Fruit fly (Drosophila melanogaster) whole organism, embryonic: ENCODE data around the gene CG5618.
A peak's percentile ranks its signal among the peaks of the same experiment; 100 is the strongest.

Experiments
- CG13123 ChIP-seq: fragments of 200-800 bp; sonication (Bioruptor generic); optimal IDR thresholded peaks from 2 replicates; lab custom pipeline; 2016; ENCODE audit warnings: missing biosample characterization, missing genetic modification characterization
- CG13287 ChIP-seq: fragments of 200-800 bp; sonication (Bioruptor generic); IDR thresholded peaks from 2 replicates; pipeline ENCODE4 v1.3.6; 2022; ENCODE audit warnings: missing biosample characterization, missing genetic modification characterization; ENCODE audit not compliant: partially characterized antibody
- CG13296 ChIP-seq: fragments of 200-800 bp; sonication (Bioruptor generic); optimal IDR thresholded peaks from 3 replicates; lab custom pipeline; 2018; ENCODE audit warnings: missing biosample characterization, mild to moderate bottlenecking, missing genetic modification characterization
- CG13624 ChIP-seq: fragments of 200-800 bp; sonication (Bioruptor generic); optimal IDR thresholded peaks from 2 replicates; lab custom pipeline; 2016; ENCODE audit warnings: missing biosample characterization, missing genetic modification characterization
- CG13894 ChIP-seq: fragments of 200-800 bp; sonication (Bioruptor generic); optimal IDR thresholded peaks from 3 replicates; lab custom pipeline; 2018; ENCODE audit warnings: missing biosample characterization, mild to moderate bottlenecking, missing genetic modification characterization, moderate library complexity
- CG14050 ChIP-seq: fragments of 200-800 bp; sonication (Bioruptor generic); IDR thresholded peaks from 3 replicates; pipeline ENCODE4 v1.3.6; 2022; ENCODE audit warnings: missing biosample characterization, missing genetic modification characterization
- CG14965 ChIP-seq: fragments of 200-800 bp; sonication (Bioruptor generic); optimal IDR thresholded peaks from 2 replicates; lab custom pipeline; 2016; ENCODE audit warnings: missing biosample characterization, missing genetic modification characterization, borderline replicate concordance
- CG16813 ChIP-seq: fragments of 200-800 bp; sonication (Bioruptor generic); IDR thresholded peaks from 3 replicates; pipeline ENCODE4 v1.3.6; 2022; ENCODE audit warnings: missing biosample characterization, missing genetic modification characterization; ENCODE audit not compliant: partially characterized antibody
- CG17361 ChIP-seq: fragments of 200-800 bp; sonication (Bioruptor generic); IDR thresholded peaks from 3 replicates; pipeline ENCODE4 v1.3.6; 2022; ENCODE audit warnings: missing biosample characterization, missing genetic modification characterization
- CG17802 ChIP-seq: fragments of 200-800 bp; sonication (Bioruptor generic); optimal IDR thresholded peaks from 2 replicates; lab custom pipeline; 2018; ENCODE audit warnings: missing biosample characterization, mild to moderate bottlenecking, missing genetic modification characterization, moderate library complexity
- CG2120 ChIP-seq: fragments of 200-800 bp; sonication (Bioruptor generic); optimal IDR thresholded peaks from 3 replicates; lab custom pipeline; 2016; ENCODE audit warnings: missing biosample characterization, missing genetic modification characterization
- CG3065 ChIP-seq: fragments of 200-800 bp; sonication (Bioruptor generic); optimal IDR thresholded peaks from 2 replicates; lab custom pipeline; 2016; ENCODE audit warnings: missing biosample characterization, missing genetic modification characterization
- CG3995 ChIP-seq: fragments of 200-800 bp; sonication (Bioruptor generic); optimal IDR thresholded peaks from 3 replicates; lab custom pipeline; 2016; ENCODE audit warnings: missing biosample characterization, missing genetic modification characterization
- CG4328 ChIP-seq: fragments of 200-800 bp; sonication (Bioruptor generic); optimal IDR thresholded peaks from 3 replicates; lab custom pipeline; 2017; ENCODE audit warnings: missing biosample characterization, missing genetic modification reagents, missing genetic modification characterization
- CG6689 ChIP-seq: fragments of 200-800 bp; sonication (Bioruptor generic); IDR thresholded peaks from 2 replicates; pipeline ENCODE4 v1.3.6; 2022; ENCODE audit warnings: missing biosample characterization, missing genetic modification characterization
- CG7372 ChIP-seq: fragments of 200-800 bp; sonication (Bioruptor generic); IDR thresholded peaks from 2 replicates; pipeline ENCODE4 v1.3.6; 2022; ENCODE audit warnings: missing biosample characterization, missing genetic modification characterization
- CG8089 ChIP-seq: fragments of 200-800 bp; sonication (Bioruptor generic); optimal IDR thresholded peaks from 3 replicates; lab custom pipeline; 2016; ENCODE audit warnings: missing biosample characterization, missing genetic modification characterization
- CG8765 ChIP-seq: fragments of 200-800 bp; sonication (Bioruptor generic); IDR thresholded peaks from 2 replicates; pipeline ENCODE4 v1.3.6; 2022; ENCODE audit warnings: missing biosample characterization, missing genetic modification characterization
- Dad ChIP-seq: fragments of 200-800 bp; sonication (Bioruptor generic); optimal IDR thresholded peaks from 3 replicates; lab custom pipeline; 2016; ENCODE audit warnings: missing biosample characterization, missing genetic modification characterization
- Dip2 ChIP-seq: fragments of 200-800 bp; sonication (Bioruptor generic); IDR thresholded peaks from 2 replicates; pipeline ENCODE4 v1.3.6; 2022; ENCODE audit warnings: missing biosample characterization, missing genetic modification characterization
- E2f2 ChIP-seq: fragments of 200-800 bp; sonication (Bioruptor generic); IDR thresholded peaks from 2 replicates; pipeline ENCODE4 v1.3.6; 2022; ENCODE audit warnings: missing biosample characterization, missing genetic modification characterization
- ERR ChIP-seq: fragments of 200-800 bp; sonication (Bioruptor generic); optimal IDR thresholded peaks from 2 replicates; lab custom pipeline; 2016; ENCODE audit warnings: missing biosample characterization, missing genetic modification characterization
- Gsc ChIP-seq: fragments of 200-800 bp; sonication (Bioruptor generic); IDR thresholded peaks from 2 replicates; pipeline ENCODE4 v1.3.6; 2022; ENCODE audit warnings: missing biosample characterization, missing genetic modification characterization
- Jarid2 ChIP-seq: fragments of 200-800 bp; sonication (Bioruptor generic); optimal IDR thresholded peaks from 3 replicates; lab custom pipeline; 2017; ENCODE audit warnings: mild to moderate bottlenecking, missing biosample characterization, missing genetic modification reagents, missing genetic modification characterization
- MESR4 ChIP-seq: fragments of 200-800 bp; sonication (Bioruptor generic); optimal IDR thresholded peaks from 2 replicates; lab custom pipeline; 2018; ENCODE audit warnings: missing biosample characterization, mild to moderate bottlenecking, missing genetic modification characterization, moderate library complexity
- MTF-1 ChIP-seq: fragments of 200-800 bp; sonication (Bioruptor generic); optimal IDR thresholded peaks from 2 replicates; lab custom pipeline; 2018; ENCODE audit warnings: missing biosample characterization, mild to moderate bottlenecking, missing genetic modification characterization, borderline replicate concordance
- NFAT ChIP-seq: fragments of 200-800 bp; sonication (Bioruptor generic); IDR thresholded peaks from 2 replicates; pipeline ENCODE4 v1.3.6; 2022; ENCODE audit warnings: missing biosample characterization, missing genetic modification characterization
- Scr ChIP-seq: fragments of 200-800 bp; sonication (Bioruptor generic); IDR thresholded peaks from 2 replicates; pipeline ENCODE4 v1.3.6; 2022; ENCODE audit warnings: missing biosample characterization, missing genetic modification characterization; ENCODE audit not compliant: partially characterized antibody
- cg ChIP-seq: fragments of 200-800 bp; sonication (Bioruptor generic); optimal IDR thresholded peaks from 3 replicates; lab custom pipeline; 2019; ENCODE audit warnings: missing biosample characterization, mild to moderate bottlenecking, missing genetic modification characterization, moderate library complexity
- chif ChIP-seq, 2 experiments: fragments of 200-800 bp; sonication (Bioruptor generic); optimal IDR thresholded peaks; 3 replicates each; lab custom pipeline; 2016; ENCODE audit warnings: missing biosample characterization in 2 of 2, missing genetic modification characterization in 2 of 2
- crp ChIP-seq, 2 experiments: fragments of 200-800 bp; sonication (Bioruptor generic); optimal IDR thresholded peaks; 2 replicates in 1 of 2; 3 replicates in 1 of 2; lab custom pipeline; 2017; ENCODE audit warnings: missing biosample characterization in 2 of 2, missing genetic modification characterization in 2 of 2, mild to moderate bottlenecking in 1 of 2, moderate library complexity in 1 of 2
- ewg ChIP-seq: fragments of 200-800 bp; sonication (Bioruptor generic); optimal IDR thresholded peaks from 3 replicates; lab custom pipeline; 2017; ENCODE audit warnings: mild to moderate bottlenecking, missing biosample characterization, missing genetic modification reagents, missing genetic modification characterization
- fd96Cb ChIP-seq: fragments of 200-800 bp; sonication (Bioruptor generic); optimal IDR thresholded peaks from 2 replicates; lab custom pipeline; 2018; ENCODE audit warnings: missing biosample characterization, mild to moderate bottlenecking, missing genetic modification characterization, moderate library complexity
- fu2 ChIP-seq: fragments of 200-800 bp; sonication (Bioruptor generic); optimal IDR thresholded peaks from 2 replicates; lab custom pipeline; 2016; ENCODE audit warnings: missing biosample characterization, missing genetic modification characterization
- gcm ChIP-seq: fragments of 200-800 bp; sonication (Bioruptor generic); optimal IDR thresholded peaks from 2 replicates; lab custom pipeline; 2019; ENCODE audit warnings: missing biosample characterization, mild to moderate bottlenecking, missing genetic modification characterization, moderate library complexity
- gro ChIP-seq: fragments of 200-800 bp; sonication (Bioruptor generic); optimal IDR thresholded peaks from 2 replicates; lab custom pipeline; 2016; ENCODE audit warnings: missing biosample characterization, missing genetic modification characterization
- jigr1 ChIP-seq: fragments of 200-800 bp; sonication (Bioruptor generic); IDR thresholded peaks from 3 replicates; pipeline ENCODE4 v1.3.6; 2022; ENCODE audit warnings: missing biosample characterization, missing genetic modification characterization
- jing ChIP-seq: fragments of 200-800 bp; sonication (Bioruptor generic); optimal IDR thresholded peaks from 2 replicates; lab custom pipeline; 2018; ENCODE audit warnings: missing biosample characterization, mild to moderate bottlenecking, missing genetic modification characterization
- jumu ChIP-seq: fragments of 200-800 bp; sonication (Bioruptor generic); optimal IDR thresholded peaks from 3 replicates; lab custom pipeline; 2016; ENCODE audit warnings: missing biosample characterization, missing genetic modification characterization
- kni ChIP-seq: fragments of 200-800 bp; sonication (Bioruptor generic); optimal IDR thresholded peaks from 3 replicates; lab custom pipeline; 2017; ENCODE audit warnings: mild to moderate bottlenecking, missing biosample characterization, missing genetic modification reagents, missing genetic modification characterization
- lbe ChIP-seq: fragments of 200-800 bp; sonication (Bioruptor generic); optimal IDR thresholded peaks from 2 replicates; lab custom pipeline; 2016; ENCODE audit warnings: missing biosample characterization, mild to moderate bottlenecking, missing genetic modification characterization
- lmd ChIP-seq: fragments of 200-800 bp; sonication (Bioruptor generic); IDR thresholded peaks from 2 replicates; pipeline ENCODE4 v1.3.6; 2022; ENCODE audit warnings: missing biosample characterization, missing genetic modification characterization
- mam ChIP-seq: fragments of 200-800 bp; sonication (Bioruptor generic); optimal IDR thresholded peaks from 3 replicates; lab custom pipeline; 2016; ENCODE audit warnings: missing biosample characterization, missing genetic modification characterization
- nmo ChIP-seq: fragments of 200-800 bp; sonication (Bioruptor generic); optimal IDR thresholded peaks from 2 replicates; lab custom pipeline; 2018; ENCODE audit warnings: missing biosample characterization, mild to moderate bottlenecking, missing genetic modification characterization, moderate library complexity
- pho ChIP-seq: fragments of 200-800 bp; sonication (Bioruptor generic); optimal IDR thresholded peaks from 2 replicates; lab custom pipeline; 2016; ENCODE audit warnings: missing biosample characterization, missing genetic modification characterization
- pum ChIP-seq: fragments of 200-800 bp; sonication (Bioruptor generic); optimal IDR thresholded peaks from 2 replicates; lab custom pipeline; 2016; ENCODE audit warnings: missing biosample characterization, missing genetic modification characterization
- sr ChIP-seq: fragments of 200-800 bp; sonication (Bioruptor generic); IDR thresholded peaks from 3 replicates; pipeline ENCODE4 v1.3.6; 2022; ENCODE audit warnings: missing biosample characterization, missing genetic modification characterization
- tap ChIP-seq: fragments of 200-800 bp; optimal IDR thresholded peaks from 3 replicates; lab custom pipeline; 2019; ENCODE audit warnings: missing biosample characterization, mild to moderate bottlenecking, missing genetic modification characterization, moderate library complexity
- tx ChIP-seq: fragments of 200-800 bp; sonication (Bioruptor generic); optimal IDR thresholded peaks from 2 replicates; lab custom pipeline; 2016; ENCODE audit warnings: missing biosample characterization, missing genetic modification characterization
- wor ChIP-seq: fragments of 200-800 bp; sonication (Bioruptor generic); IDR thresholded peaks from 2 replicates; pipeline ENCODE4 v1.3.6; 2022; ENCODE audit warnings: missing biosample characterization, missing genetic modification characterization
- zen2 ChIP-seq: fragments of 200-800 bp; sonication (Bioruptor generic); IDR thresholded peaks from 3 replicates; pipeline ENCODE4 v1.3.6; 2022; ENCODE audit warnings: missing biosample characterization, missing genetic modification characterization; ENCODE audit not compliant: partially characterized antibody

Gene CG5618

DNA sequence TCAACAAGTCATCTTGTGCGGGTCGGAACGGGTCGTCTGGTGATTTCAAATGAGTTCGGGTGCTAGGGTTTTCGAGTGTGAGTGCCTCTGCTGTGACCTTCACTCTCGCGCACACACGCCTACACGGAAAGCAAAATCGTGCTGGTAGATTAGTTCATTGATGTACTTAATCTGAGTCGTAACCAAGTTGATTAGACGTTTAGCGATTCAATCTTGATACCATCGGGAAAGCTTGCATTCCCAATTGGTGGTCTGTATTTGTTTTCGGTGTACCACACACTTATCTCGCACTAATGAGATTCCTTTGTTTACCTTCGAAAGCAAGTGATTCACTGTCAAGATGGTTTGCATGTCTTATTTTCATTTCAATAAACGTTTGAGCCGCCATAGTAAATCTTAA, 35.7 kb downstream of the CG5618 start (continued):
- TF ChIP-seq pho, result peak; percentile 28
- TF ChIP-seq Scr (GFP tag; lab: Robert Waterston, UW), result no peak
- peak; percentile 40 for TF ChIP-seq mam
- peak; percentile 0 for TF ChIP-seq nmo
- TF ChIP-seq sr, result 0 out of 3 replicates have a peak, but pooled peaks have one; percentile 35
- no peak for TF ChIP-seq CG14050 (GFP tag; lab: Robert Waterston, UW)
- no peak for TF ChIP-seq tx (GFP tag; lab: Kevin White, UChicago)
- no peak for TF ChIP-seq jigr1 (GFP tag; lab: Robert Waterston, UW)
- no peak for TF ChIP-seq Dip2 (GFP tag; lab: Robert Waterston, UW)
- TF ChIP-seq CG13123, result no peak
- peak; percentile 24 for TF ChIP-seq CG13894 (tag; lab: Kevin White, UChicago)
- TF ChIP-seq crp (GFP tag; optimal IDR thresholded peaks at IDR 0.05; lab: Kevin White, UChicago), result no peak
- TF ChIP-seq CG8765 (GFP tag; lab: Robert Waterston, UW), result no peak
- peak; percentile 37; the same call in 1 of the 2 replicates for TF ChIP-seq CG6689 (GFP tag; lab: Robert Waterston, UW)
- TF ChIP-seq fu2, result no peak
- peak; percentile 20 for TF ChIP-seq CG13624 (GFP tag; lab: Kevin White, UChicago)
- TF ChIP-seq NFAT, result no peak; the same call in 1 of the 2 replicates
- peak; percentile 73 for TF ChIP-seq gro
- no peak for TF ChIP-seq fd96Cb (tag; lab: Kevin White, UChicago)
- no peak for TF ChIP-seq CG17802
- TF ChIP-seq Gsc (GFP tag; lab: Robert Waterston, UW), result no peak
- peak; percentile 15; the same call in 1 of the 2 replicates for TF ChIP-seq lmd
- no peak for TF ChIP-seq CG3995 (GFP tag; lab: Kevin White, UChicago)
- peak; percentile 22; the same call in 1 of the 2 replicates for TF ChIP-seq E2f2 (GFP tag; lab: Robert Waterston, UW)
- no peak for TF ChIP-seq Jarid2
- TF ChIP-seq wor (GFP tag; lab: Robert Waterston, UW), result no peak
- no peak for TF ChIP-seq Dad (GFP tag; lab: Kevin White, UChicago)
- no peak for TF ChIP-seq jing (GFP tag; lab: Kevin White, UChicago)
- no peak for TF ChIP-seq CG13287 (GFP tag; lab: Robert Waterston, UW)
- TF ChIP-seq pum (GFP tag; lab: Kevin White, UChicago), result peak; percentile 16
- TF ChIP-seq lbe (GFP tag; lab: Kevin White, UChicago), result no peak
- no peak for TF ChIP-seq kni (GFP tag; lab: Kevin White, UChicago)
- TF ChIP-seq tap (tag; lab: Kevin White, UChicago), result no peak
- TF ChIP-seq ewg (GFP tag; lab: Kevin White, UChicago), result no peak
- no peak for TF ChIP-seq zen2 (GFP tag; lab: Robert Waterston, UW)
- TF ChIP-seq CG3065 (GFP tag; lab: Kevin White, UChicago), result no peak
- no peak for TF ChIP-seq MTF-1
- 0 out of 3 replicates have a peak, but pooled peaks have one; percentile 17 for TF ChIP-seq CG17361 (GFP tag; lab: Robert Waterston, UW)
- no peak for TF ChIP-seq cg
- TF ChIP-seq chif (GFP tag; optimal IDR thresholded peaks at IDR 0.05; lab: Kevin White, UChicago), result peak in 1 of 2 experiments; percentile 13
- peak; percentile 41 for TF ChIP-seq gcm (GFP tag; lab: Kevin White, UChicago)
- TF ChIP-seq CG7372, result no peak
- no peak for TF ChIP-seq CG16813 (GFP tag; lab: Robert Waterston, UW)
- no peak for TF ChIP-seq MESR4 (GFP tag; lab: Kevin White, UChicago)
- TF ChIP-seq CG2120, result peak; percentile 76
- TF ChIP-seq CG14965, result no peak
- no peak for TF ChIP-seq CG4328
- peak; percentile 16 for TF ChIP-seq jumu
- peak; percentile 42 for TF ChIP-seq CG13296
- TF ChIP-seq CG8089 (GFP tag; lab: Kevin White, UChicago), result no peak
- TF ChIP-seq ERR (GFP tag; lab: Kevin White, UChicago), result peak; percentile 59
